Fruit fly (Drosophila melanogaster) whole organism, embryonic: ENCODE measurements around the gene CG7878.

Source experiments
- Ada2b ChIP-seq: fragments of 200-800 bp; sonication (Bioruptor generic); IDR thresholded peaks from 2 replicates; pipeline ENCODE4 v1.3.6; 2022; ENCODE audit warnings: missing biosample characterization, missing genetic modification characterization
- Asciz ChIP-seq: fragments of 200-800 bp; sonication (Bioruptor generic); optimal IDR thresholded peaks from 2 replicates; lab custom pipeline; 2017; ENCODE audit warnings: missing biosample characterization, mild to moderate bottlenecking, missing genetic modification characterization, missing genetic modification reagents
- Bdp1 ChIP-seq: fragments of 200-800 bp; sonication (Bioruptor generic); optimal IDR thresholded peaks from 3 replicates; lab custom pipeline; 2016; ENCODE audit warnings: missing biosample characterization, missing genetic modification characterization
- Bgb ChIP-seq: fragments of 200-800 bp; sonication (Bioruptor generic); IDR thresholded peaks from 2 replicates; pipeline ENCODE4 v1.3.6; 2022; ENCODE audit warnings: missing biosample characterization, missing genetic modification characterization; ENCODE audit not compliant: partially characterized antibody
- CG10431 ChIP-seq: fragments of 200-800 bp; sonication (Bioruptor generic); optimal IDR thresholded peaks from 3 replicates; lab custom pipeline; 2018; ENCODE audit warnings: missing biosample characterization, mild to moderate bottlenecking, missing genetic modification characterization
- CG10565 ChIP-seq: fragments of 200-800 bp; sonication (Bioruptor generic); optimal IDR thresholded peaks from 3 replicates; lab custom pipeline; 2016; ENCODE audit warnings: missing biosample characterization, mild to moderate bottlenecking, missing genetic modification characterization
- CG11456 ChIP-seq: fragments of 200-800 bp; sonication (Bioruptor generic); IDR thresholded peaks from 3 replicates; pipeline ENCODE4 v1.3.6; 2022; ENCODE audit warnings: missing biosample characterization, missing genetic modification characterization
- CG1233 ChIP-seq: fragments of 200-800 bp; sonication (Bioruptor generic); optimal IDR thresholded peaks from 4 replicates; lab custom pipeline; 2018; ENCODE audit warnings: missing biosample characterization, mild to moderate bottlenecking, missing genetic modification characterization
- CG12942 ChIP-seq: fragments of 200-800 bp; sonication (Bioruptor generic); optimal IDR thresholded peaks from 3 replicates; lab custom pipeline; 2016; ENCODE audit warnings: missing biosample characterization, missing genetic modification characterization
- CG13424 ChIP-seq: fragments of 200-800 bp; sonication (Bioruptor generic); optimal IDR thresholded peaks from 2 replicates; lab custom pipeline; 2019; ENCODE audit warnings: missing biosample characterization, mild to moderate bottlenecking, missing genetic modification characterization, moderate library complexity
- CG17361 ChIP-seq: fragments of 200-800 bp; sonication (Bioruptor generic); IDR thresholded peaks from 3 replicates; pipeline ENCODE4 v1.3.6; 2022; ENCODE audit warnings: missing biosample characterization, missing genetic modification characterization
- CG17612 ChIP-seq: fragments of 200-800 bp; sonication (Bioruptor generic); IDR thresholded peaks from 2 replicates; pipeline ENCODE4 v1.3.6; 2022; ENCODE audit warnings: missing biosample characterization, missing genetic modification characterization
- CG17802 ChIP-seq: fragments of 200-800 bp; sonication (Bioruptor generic); optimal IDR thresholded peaks from 2 replicates; lab custom pipeline; 2018; ENCODE audit warnings: missing biosample characterization, mild to moderate bottlenecking, missing genetic modification characterization, moderate library complexity
- CG18764 ChIP-seq: fragments of 200-800 bp; sonication (Bioruptor generic); optimal IDR thresholded peaks from 3 replicates; lab custom pipeline; 2016; ENCODE audit warnings: missing biosample characterization, missing genetic modification characterization
- CG2889 ChIP-seq: fragments of 200-800 bp; sonication (Bioruptor generic); IDR thresholded peaks from 3 replicates; pipeline ENCODE4 v1.3.6; 2022; ENCODE audit warnings: missing biosample characterization, missing genetic modification characterization
- CG30403 ChIP-seq: fragments of 200-800 bp; sonication (Bioruptor generic); optimal IDR thresholded peaks from 3 replicates; lab custom pipeline; 2016; ENCODE audit warnings: missing biosample characterization, missing genetic modification characterization
- CG33557 ChIP-seq: fragments of 200-800 bp; sonication (Bioruptor generic); optimal IDR thresholded peaks from 2 replicates; lab custom pipeline; 2019; ENCODE audit warnings: missing biosample characterization, mild to moderate bottlenecking, missing genetic modification characterization, moderate library complexity
- CG8388 ChIP-seq: fragments of 200-800 bp; sonication (Bioruptor generic); optimal IDR thresholded peaks from 2 replicates; lab custom pipeline; 2019; ENCODE audit warnings: missing biosample characterization, mild to moderate bottlenecking, missing genetic modification characterization, moderate library complexity
- Dad ChIP-seq: fragments of 200-800 bp; sonication (Bioruptor generic); optimal IDR thresholded peaks from 3 replicates; lab custom pipeline; 2016; ENCODE audit warnings: missing biosample characterization, missing genetic modification characterization
- Dfd ChIP-seq, 2 experiments: fragments of >200 bp; optimal IDR thresholded peaks; 2 replicates each; lab custom pipeline; 2017; ENCODE audit warnings: missing biosample characterization in 2 of 2, missing genetic modification characterization in 2 of 2
- Doc2 ChIP-seq: fragments of 200-800 bp; sonication (Bioruptor generic); IDR thresholded peaks from 2 replicates; pipeline ENCODE4 v1.3.6; 2022; ENCODE audit warnings: missing biosample characterization, missing genetic modification characterization
- Doc3 ChIP-seq: fragments of 200-800 bp; sonication (Bioruptor generic); IDR thresholded peaks from 3 replicates; pipeline ENCODE4 v1.3.6; 2022; ENCODE audit warnings: missing biosample characterization, missing genetic modification characterization; ENCODE audit not compliant: partially characterized antibody
- E2f2 ChIP-seq: fragments of 200-800 bp; sonication (Bioruptor generic); IDR thresholded peaks from 2 replicates; pipeline ENCODE4 v1.3.6; 2022; ENCODE audit warnings: missing biosample characterization, missing genetic modification characterization
- Elba2 ChIP-seq: fragments of 200-800 bp; sonication (Bioruptor generic); optimal IDR thresholded peaks from 3 replicates; lab custom pipeline; 2016; ENCODE audit warnings: missing biosample characterization, missing genetic modification characterization
- Hey ChIP-seq: fragments of 200-800 bp; sonication (Bioruptor generic); optimal IDR thresholded peaks from 3 replicates; lab custom pipeline; 2018; ENCODE audit warnings: missing biosample characterization, mild to moderate bottlenecking, missing genetic modification characterization
- MESR4 ChIP-seq: fragments of 200-800 bp; sonication (Bioruptor generic); optimal IDR thresholded peaks from 2 replicates; lab custom pipeline; 2018; ENCODE audit warnings: missing biosample characterization, mild to moderate bottlenecking, missing genetic modification characterization, moderate library complexity
- Med ChIP-seq: fragments of 200-800 bp; sonication (Bioruptor generic); peaks from one replicate; lab custom pipeline; 2016; ENCODE audit warnings: missing biosample characterization, missing genetic modification characterization, mild to moderate bottlenecking, inconsistent platforms, moderate library complexity
- Nf-YA ChIP-seq: fragments of 200-800 bp; sonication (Bioruptor generic); IDR thresholded peaks from 2 replicates; pipeline ENCODE4 v1.3.6; 2022; ENCODE audit warnings: missing biosample characterization, missing genetic modification characterization
- NfI ChIP-seq: fragments of 200-800 bp; sonication (Bioruptor generic); optimal IDR thresholded peaks from 3 replicates; lab custom pipeline; 2018; ENCODE audit warnings: missing biosample characterization, mild to moderate bottlenecking, missing genetic modification characterization, moderate library complexity
- Oli ChIP-seq: fragments of 200-800 bp; sonication (Bioruptor generic); optimal IDR thresholded peaks from 2 replicates; lab custom pipeline; 2018; ENCODE audit warnings: missing biosample characterization, mild to moderate bottlenecking, missing genetic modification characterization, moderate library complexity
- Tbp ChIP-seq: fragments of >200 bp; optimal IDR thresholded peaks from 2 replicates; lab custom pipeline; 2018; ENCODE audit warnings: missing biosample characterization, missing genetic modification characterization
- bowl ChIP-seq: fragments of 200-800 bp; sonication (Bioruptor generic); IDR thresholded peaks from 2 replicates; pipeline ENCODE4 v1.3.6; 2022; ENCODE audit warnings: missing biosample characterization, missing genetic modification characterization
- cas ChIP-seq: fragments of 200-800 bp; sonication (Bioruptor generic); IDR thresholded peaks from 2 replicates; pipeline ENCODE4 v1.3.6; 2022; ENCODE audit warnings: missing biosample characterization, missing genetic modification characterization
- chinmo ChIP-seq: fragments of 200-800 bp; sonication (Bioruptor generic); IDR thresholded peaks from 4 replicates; pipeline ENCODE4 v1.3.6; 2022; ENCODE audit warnings: missing biosample characterization, missing genetic modification characterization; ENCODE audit not compliant: partially characterized antibody
- dmrt99B ChIP-seq: fragments of 200-800 bp; sonication (Bioruptor generic); optimal IDR thresholded peaks from 2 replicates; lab custom pipeline; 2018; ENCODE audit warnings: missing biosample characterization, mild to moderate bottlenecking, missing genetic modification characterization, moderate library complexity
- eyg ChIP-seq: fragments of 200-800 bp; sonication (Bioruptor generic); optimal IDR thresholded peaks from 3 replicates; lab custom pipeline; 2016; ENCODE audit warnings: missing biosample characterization, missing genetic modification characterization
- fd3F ChIP-seq: fragments of 200-800 bp; sonication (Bioruptor generic); optimal IDR thresholded peaks from 2 replicates; lab custom pipeline; 2018; ENCODE audit warnings: missing biosample characterization, mild to moderate bottlenecking, missing genetic modification characterization, moderate library complexity
- fu2 ChIP-seq: fragments of 200-800 bp; sonication (Bioruptor generic); optimal IDR thresholded peaks from 2 replicates; lab custom pipeline; 2016; ENCODE audit warnings: missing biosample characterization, missing genetic modification characterization
- gce ChIP-seq: fragments of 200-800 bp; sonication (Bioruptor generic); IDR thresholded peaks from 3 replicates; pipeline ENCODE4 v1.3.6; 2022; ENCODE audit warnings: missing biosample characterization, missing genetic modification characterization
- grn ChIP-seq: fragments of 200-800 bp; sonication (Bioruptor generic); optimal IDR thresholded peaks from 3 replicates; lab custom pipeline; 2017; ENCODE audit warnings: missing biosample characterization, missing genetic modification characterization
- gro ChIP-seq: fragments of 200-800 bp; sonication (Bioruptor generic); optimal IDR thresholded peaks from 2 replicates; lab custom pipeline; 2016; ENCODE audit warnings: missing biosample characterization, missing genetic modification characterization
- nom ChIP-seq: fragments of 200-800 bp; sonication (Bioruptor generic); optimal IDR thresholded peaks from 2 replicates; lab custom pipeline; 2017; ENCODE audit warnings: missing biosample characterization, missing genetic modification characterization, mild to moderate bottlenecking, moderate library complexity, missing genetic modification reagents
- pros ChIP-seq: fragments of 200-800 bp; sonication (Bioruptor generic); optimal IDR thresholded peaks from 3 replicates; lab custom pipeline; 2019; ENCODE audit warnings: missing biosample characterization, mild to moderate bottlenecking, missing genetic modification characterization, moderate library complexity
- psq ChIP-seq: fragments of 200-800 bp; sonication (Bioruptor generic); optimal IDR thresholded peaks from 2 replicates; lab custom pipeline; 2017; ENCODE audit warnings: missing biosample characterization, missing genetic modification characterization
- pzg ChIP-seq: fragments of 200-800 bp; sonication (Bioruptor generic); optimal IDR thresholded peaks from 3 replicates; lab custom pipeline; 2018; ENCODE audit warnings: missing biosample characterization, mild to moderate bottlenecking, missing genetic modification characterization, moderate library complexity
- rib ChIP-seq: fragments of 200-800 bp; sonication (Bioruptor generic); IDR thresholded peaks from 2 replicates; pipeline ENCODE4 v1.3.6; 2022; ENCODE audit warnings: missing biosample characterization, missing genetic modification characterization
- run ChIP-seq: fragments of 200-800 bp; sonication (Bioruptor generic); optimal IDR thresholded peaks from 3 replicates; lab custom pipeline; 2018; ENCODE audit warnings: missing biosample characterization, mild to moderate bottlenecking, missing genetic modification characterization
- sna ChIP-seq: fragments of 200-800 bp; sonication (Bioruptor generic); IDR thresholded peaks from 2 replicates; pipeline ENCODE4 v1.3.6; 2022; ENCODE audit warnings: missing biosample characterization, missing genetic modification characterization; ENCODE audit not compliant: partially characterized antibody
- ssp ChIP-seq: fragments of 200-800 bp; sonication (Bioruptor generic); IDR thresholded peaks from 2 replicates; pipeline ENCODE4 v1.3.6; 2022; ENCODE audit warnings: missing biosample characterization, missing genetic modification characterization
- tna ChIP-seq: fragments of 200-800 bp; sonication (Bioruptor generic); IDR thresholded peaks from 2 replicates; pipeline ENCODE4 v1.3.6; 2022; ENCODE audit warnings: missing biosample characterization, missing genetic modification characterization; ENCODE audit not compliant: partially characterized antibody
- zen2 ChIP-seq: fragments of 200-800 bp; sonication (Bioruptor generic); IDR thresholded peaks from 3 replicates; pipeline ENCODE4 v1.3.6; 2022; ENCODE audit warnings: missing biosample characterization, missing genetic modification characterization; ENCODE audit not compliant: partially characterized antibody
- zfh2 ChIP-seq: fragments of 200-800 bp; sonication (Bioruptor generic); optimal IDR thresholded peaks from 2 replicates; lab custom pipeline; 2016; ENCODE audit warnings: missing biosample characterization, missing genetic modification characterization

The CG7878 gene

DNA sequence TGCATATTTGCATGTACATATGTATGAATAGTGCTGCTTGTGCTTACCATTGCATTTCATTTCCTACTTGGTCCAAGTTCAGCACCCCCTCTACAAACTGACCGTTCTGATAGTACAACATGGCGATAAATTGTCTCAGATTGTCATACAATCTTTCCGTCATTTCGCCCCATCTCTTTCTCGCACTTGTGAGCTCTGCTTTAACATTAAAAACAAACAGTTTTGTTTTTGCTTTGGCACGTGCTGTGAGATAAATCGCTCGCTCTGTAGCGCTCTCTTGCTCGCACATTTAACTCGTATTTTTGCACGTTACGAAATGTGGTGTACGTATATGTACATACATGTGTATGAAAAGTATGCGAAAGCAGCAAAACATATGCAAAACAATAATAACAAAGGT is 13.8 kb upstream of the CG7878 start (continued):
- TF ChIP-seq Dad (GFP tag; lab: Kevin White, UChicago) (no peak), CG1233 (GFP tag; lab: Kevin White, UChicago) (no peak), Bdp1 (GFP tag; lab: Kevin White, UChicago) (no peak), CG2889 (no peak), CG17612 (GFP tag; lab: Robert Waterston, UW) (no peak), Asciz (GFP tag; lab: Kevin White, UChicago) (no peak), CG13424 (tag; lab: Kevin White, UChicago) (no peak), MESR4 (no peak), E2f2 (GFP tag; lab: Robert Waterston, UW) (no peak), CG17802 (tag; lab: Kevin White, UChicago) (no peak), gro (GFP tag; lab: Kevin White, UChicago) (no peak), CG10431 (GFP tag; lab: Kevin White, UChicago) (no peak), Elba2 (GFP tag; lab: Kevin White, UChicago) (no peak), ssp (GFP tag; lab: Robert Waterston, UW) (no peak), psq (GFP tag; lab: Kevin White, UChicago) (no peak), chinmo (0 out of 4 replicates have a peak, but pooled peaks have one; percentile 45), CG10565 (GFP tag; lab: Kevin White, UChicago) (no peak), Bgb (GFP tag; lab: Robert Waterston, UW) (0 out of 2 replicates have a peak, but pooled peaks have one; percentile 12), CG12942 (GFP tag; lab: Kevin White, UChicago) (no peak), Med (GFP tag; lab: Kevin White, UChicago) (peak; percentile 63), Doc3 (GFP tag; lab: Robert Waterston, UW) (no peak), Oli (tag; lab: Kevin White, UChicago) (no peak), Tbp (GFP tag; lab: Kevin White, UChicago) (no peak), CG30403 (no peak), CG33557 (no peak), CG17361 (GFP tag; lab: Robert Waterston, UW) (no peak), Nf-YA (GFP tag; lab: Robert Waterston, UW) (no peak), grn (peak; percentile 25), Doc2 (GFP tag; lab: Robert Waterston, UW) (no peak), fd3F (GFP tag; lab: Kevin White, UChicago) (no peak), Ada2b (no peak), Dfd (GFP tag; optimal IDR thresholded peaks at IDR 0.05; lab: Kevin White, UChicago) (no peak), run (no peak), pzg (no peak), Hey (tag; lab: Kevin White, UChicago) (peak; percentile 66), gce (GFP tag; lab: Robert Waterston, UW) (no peak), zfh2 (no peak), rib (GFP tag; lab: Robert Waterston, UW) (no peak), bowl (no peak), tna (no peak), cas (GFP tag; lab: Robert Waterston, UW) (no peak), dmrt99B (no peak), eyg (no peak), CG11456 (GFP tag; lab: Robert Waterston, UW) (no peak), nom (GFP tag; lab: Kevin White, UChicago) (peak; percentile 36), fu2 (GFP tag; lab: Kevin White, UChicago) (no peak), pros (GFP tag; lab: Kevin White, UChicago) (no peak), NfI (no peak), sna (GFP tag; lab: Robert Waterston, UW) (no peak), CG8388 (GFP tag; lab: Kevin White, UChicago) (no peak), CG18764 (GFP tag; lab: Kevin White, UChicago) (no peak), zen2 (no peak)
